Fruit fly (Drosophila melanogaster) whole organism, embryonic: Measurements from ENCODE around the gene Hr4.

ENCODE experiments used
- ATbp ChIP-seq: fragments of 200-800 bp; sonication (Bioruptor generic); optimal IDR thresholded peaks from 2 replicates; lab custom pipeline; 2017; ENCODE audit warnings: missing biosample characterization, mild to moderate bottlenecking, missing genetic modification characterization, missing genetic modification reagents
- CG10654 ChIP-seq: fragments of 200-800 bp; sonication (Bioruptor generic); optimal IDR thresholded peaks from 2 replicates; lab custom pipeline; 2016; ENCODE audit warnings: missing biosample characterization, missing genetic modification characterization
- CG10979 ChIP-seq: fragments of 200-800 bp; sonication (Bioruptor generic); optimal IDR thresholded peaks from 2 replicates; lab custom pipeline; 2018; ENCODE audit warnings: missing biosample characterization, mild to moderate bottlenecking, missing genetic modification characterization, moderate library complexity
- CG11560 ChIP-seq: fragments of 200-800 bp; sonication (Bioruptor generic); IDR thresholded peaks from 3 replicates; pipeline ENCODE4 v1.3.6; 2022; ENCODE audit warnings: missing biosample characterization, missing genetic modification characterization
- CG12219 ChIP-seq: fragments of 200-800 bp; sonication (Bioruptor generic); optimal IDR thresholded peaks from 3 replicates; lab custom pipeline; 2018; ENCODE audit warnings: missing biosample characterization, mild to moderate bottlenecking, missing genetic modification characterization
- CG15011 ChIP-seq: fragments of 200-800 bp; sonication (Bioruptor generic); optimal IDR thresholded peaks from 3 replicates; lab custom pipeline; 2018; ENCODE audit warnings: missing biosample characterization, mild to moderate bottlenecking, missing genetic modification characterization
- CG1529 ChIP-seq: fragments of 200-800 bp; sonication (Bioruptor generic); optimal IDR thresholded peaks from 3 replicates; lab custom pipeline; 2018; ENCODE audit warnings: missing biosample characterization, missing genetic modification characterization
- CG16815 ChIP-seq: fragments of 200-800 bp; sonication (Bioruptor generic); optimal IDR thresholded peaks from 3 replicates; lab custom pipeline; 2017; ENCODE audit warnings: missing biosample characterization, mild to moderate bottlenecking, missing genetic modification characterization
- CG17186 ChIP-seq: fragments of 200-800 bp; sonication (Bioruptor generic); optimal IDR thresholded peaks from 3 replicates; lab custom pipeline; 2017; ENCODE audit warnings: missing biosample characterization, missing genetic modification reagents, missing genetic modification characterization
- CG1832 ChIP-seq: fragments of 200-800 bp; sonication (Bioruptor generic); optimal IDR thresholded peaks from 2 replicates; lab custom pipeline; 2017; ENCODE audit warnings: missing biosample characterization, mild to moderate bottlenecking, missing genetic modification characterization, inconsistent platforms
- CG31224 ChIP-seq: fragments of 200-800 bp; sonication (Bioruptor generic); IDR thresholded peaks from 2 replicates; pipeline ENCODE4 v1.3.6; 2022; ENCODE audit warnings: missing biosample characterization, missing genetic modification characterization
- CG31365 ChIP-seq: fragments of 200-800 bp; sonication (Bioruptor generic); optimal IDR thresholded peaks from 2 replicates; lab custom pipeline; 2018; ENCODE audit warnings: missing biosample characterization, mild to moderate bottlenecking, missing genetic modification characterization
- CG31441 ChIP-seq: fragments of 200-800 bp; sonication (Bioruptor generic); IDR thresholded peaks from 2 replicates; pipeline ENCODE4 v1.3.6; 2022; ENCODE audit warnings: missing biosample characterization, missing genetic modification characterization
- CG32767 ChIP-seq: fragments of 200-800 bp; sonication (Bioruptor generic); IDR thresholded peaks from 2 replicates; pipeline ENCODE4 v1.3.6; 2022; ENCODE audit warnings: missing biosample characterization, missing genetic modification characterization
- CG5953 ChIP-seq: fragments of 200-800 bp; sonication (Bioruptor generic); IDR thresholded peaks from 2 replicates; pipeline ENCODE4 v1.3.6; 2022; ENCODE audit warnings: missing biosample characterization, missing genetic modification characterization
- CG6254 ChIP-seq: fragments of 200-800 bp; sonication (Bioruptor generic); optimal IDR thresholded peaks from 3 replicates; lab custom pipeline; 2017; ENCODE audit warnings: mild to moderate bottlenecking, missing biosample characterization, missing genetic modification reagents, missing genetic modification characterization
- CG6272 ChIP-seq: fragments of 200-800 bp; sonication (Bioruptor generic); IDR thresholded peaks from 2 replicates; pipeline ENCODE4 v1.3.6; 2022; ENCODE audit warnings: missing biosample characterization, missing genetic modification characterization
- CG6654 ChIP-seq: fragments of 200-800 bp; sonication (Bioruptor generic); optimal IDR thresholded peaks from 2 replicates; lab custom pipeline; 2017; ENCODE audit warnings: missing biosample characterization, mild to moderate bottlenecking, missing genetic modification characterization
- CG7372 ChIP-seq: fragments of 200-800 bp; sonication (Bioruptor generic); IDR thresholded peaks from 2 replicates; pipeline ENCODE4 v1.3.6; 2022; ENCODE audit warnings: missing biosample characterization, missing genetic modification characterization
- CG8944 ChIP-seq: fragments of 200-800 bp; sonication (Bioruptor generic); optimal IDR thresholded peaks from 3 replicates; lab custom pipeline; 2016; ENCODE audit warnings: missing biosample characterization, missing genetic modification characterization
- CG9797 ChIP-seq: fragments of 200-800 bp; sonication (Bioruptor generic); optimal IDR thresholded peaks from 3 replicates; lab custom pipeline; 2018; ENCODE audit warnings: missing biosample characterization, mild to moderate bottlenecking, missing genetic modification characterization
- Dp ChIP-seq: fragments of 200-800 bp; sonication (Bioruptor generic); optimal IDR thresholded peaks from 2 replicates; lab custom pipeline; 2018; ENCODE audit warnings: missing biosample characterization, mild to moderate bottlenecking, missing genetic modification characterization, moderate library complexity
- Fer1 ChIP-seq: fragments of 200-800 bp; sonication (Bioruptor generic); optimal IDR thresholded peaks from 2 replicates; lab custom pipeline; 2017; ENCODE audit warnings: missing biosample characterization, mild to moderate bottlenecking, missing genetic modification characterization
- Hr3 ChIP-seq: fragments of 200-800 bp; sonication (Bioruptor generic); optimal IDR thresholded peaks from 3 replicates; lab custom pipeline; 2016; ENCODE audit warnings: missing biosample characterization, missing genetic modification characterization
- Lim3 ChIP-seq: fragments of 200-800 bp; sonication (Bioruptor generic); IDR thresholded peaks from 2 replicates; pipeline ENCODE4 v1.3.6; 2022; ENCODE audit warnings: missing biosample characterization, missing genetic modification characterization
- Max ChIP-seq: fragments of 200-800 bp; sonication (Bioruptor generic); optimal IDR thresholded peaks from 2 replicates; lab custom pipeline; 2016; ENCODE audit warnings: missing biosample characterization, mild to moderate bottlenecking, missing genetic modification characterization
- PHDP ChIP-seq: fragments of 200-800 bp; sonication (Bioruptor generic); optimal IDR thresholded peaks from 3 replicates; lab custom pipeline; 2018; ENCODE audit warnings: missing biosample characterization, mild to moderate bottlenecking, missing genetic modification characterization, moderate library complexity
- Sox102F ChIP-seq: fragments of 200-800 bp; sonication (Bioruptor generic); optimal IDR thresholded peaks from 2 replicates; lab custom pipeline; 2018; ENCODE audit warnings: missing biosample characterization, mild to moderate bottlenecking, missing genetic modification characterization, moderate library complexity
- Sry-β ChIP-seq: fragments of 200-800 bp; sonication (Bioruptor generic); optimal IDR thresholded peaks from 2 replicates; lab custom pipeline; 2018; ENCODE audit warnings: missing biosample characterization, mild to moderate bottlenecking, missing genetic modification characterization, moderate library complexity
- amos ChIP-seq: fragments of 200-800 bp; sonication (Bioruptor generic); IDR thresholded peaks from 2 replicates; pipeline ENCODE4 v1.3.6; 2022; ENCODE audit warnings: missing biosample characterization, missing genetic modification characterization; ENCODE audit not compliant: partially characterized antibody
- cato ChIP-seq: fragments of 200-800 bp; sonication (Bioruptor generic); optimal IDR thresholded peaks from 2 replicates; lab custom pipeline; 2016; ENCODE audit warnings: missing biosample characterization, missing genetic modification characterization, borderline replicate concordance
- chm ChIP-seq: fragments of 200-800 bp; sonication (Bioruptor generic); IDR thresholded peaks from 2 replicates; pipeline ENCODE4 v1.3.6; 2022; ENCODE audit warnings: missing biosample characterization, missing genetic modification characterization
- dan ChIP-seq: fragments of 200-800 bp; sonication (Bioruptor generic); IDR thresholded peaks from 2 replicates; pipeline ENCODE4 v1.3.6; 2022; ENCODE audit warnings: missing biosample characterization, missing genetic modification characterization
- eve ChIP-seq, 2 experiments: fragments of >200 bp; optimal IDR thresholded peaks; 2 replicates each; lab custom pipeline; 2017; ENCODE audit warnings: missing biosample characterization in 2 of 2, missing genetic modification characterization in 2 of 2
- fu2 ChIP-seq: fragments of 200-800 bp; sonication (Bioruptor generic); optimal IDR thresholded peaks from 2 replicates; lab custom pipeline; 2016; ENCODE audit warnings: missing biosample characterization, missing genetic modification characterization
- gem ChIP-seq: fragments of 200-800 bp; sonication (Bioruptor generic); optimal IDR thresholded peaks from 2 replicates; lab custom pipeline; 2019; ENCODE audit warnings: missing biosample characterization, mild to moderate bottlenecking, missing genetic modification characterization, moderate library complexity
- h ChIP-seq: fragments of >200 bp; optimal IDR thresholded peaks from 2 replicates; lab custom pipeline; 2017
- hth ChIP-seq: fragments of >200 bp; optimal IDR thresholded peaks from 2 replicates; lab custom pipeline; 2017; ENCODE audit warnings: inconsistent platforms
- jumu ChIP-seq: fragments of 200-800 bp; sonication (Bioruptor generic); optimal IDR thresholded peaks from 3 replicates; lab custom pipeline; 2016; ENCODE audit warnings: missing biosample characterization, missing genetic modification characterization
- kni ChIP-seq: fragments of 200-800 bp; sonication (Bioruptor generic); optimal IDR thresholded peaks from 3 replicates; lab custom pipeline; 2017; ENCODE audit warnings: mild to moderate bottlenecking, missing biosample characterization, missing genetic modification reagents, missing genetic modification characterization
- nerfin-1 ChIP-seq: fragments of 200-800 bp; sonication (Bioruptor generic); optimal IDR thresholded peaks from 3 replicates; lab custom pipeline; 2019; ENCODE audit warnings: missing biosample characterization, mild to moderate bottlenecking, missing genetic modification characterization, moderate library complexity
- nerfin-2 ChIP-seq: fragments of 200-800 bp; sonication (Bioruptor generic); IDR thresholded peaks from 2 replicates; pipeline ENCODE4 v1.3.6; 2022; ENCODE audit warnings: missing biosample characterization, missing genetic modification characterization; ENCODE audit not compliant: partially characterized antibody
- odd ChIP-seq: fragments of 200-800 bp; sonication (Bioruptor generic); optimal IDR thresholded peaks from 2 replicates; lab custom pipeline; 2017; ENCODE audit warnings: missing biosample characterization, mild to moderate bottlenecking, missing genetic modification characterization
- pfk ChIP-seq: fragments of 200-800 bp; sonication (Bioruptor generic); optimal IDR thresholded peaks from 2 replicates; lab custom pipeline; 2018; ENCODE audit warnings: missing biosample characterization, mild to moderate bottlenecking, missing genetic modification characterization, moderate library complexity
- salm ChIP-seq: fragments of 200-800 bp; sonication (Bioruptor generic); optimal IDR thresholded peaks from 2 replicates; lab custom pipeline; 2018; ENCODE audit warnings: missing biosample characterization, mild to moderate bottlenecking, missing genetic modification characterization
- sens ChIP-seq: fragments of 200-800 bp; sonication (Bioruptor generic); peaks from one replicate; lab custom pipeline; 2016; ENCODE audit warnings: missing biosample characterization, missing genetic modification characterization
- sens-2 ChIP-seq: fragments of 200-800 bp; sonication (Bioruptor generic); IDR thresholded peaks from 2 replicates; pipeline ENCODE4 v1.3.6; 2022; ENCODE audit warnings: missing biosample characterization, missing genetic modification characterization
- tap ChIP-seq: fragments of 200-800 bp; optimal IDR thresholded peaks from 3 replicates; lab custom pipeline; 2019; ENCODE audit warnings: missing biosample characterization, mild to moderate bottlenecking, missing genetic modification characterization, moderate library complexity
- trem ChIP-seq: fragments of 200-800 bp; optimal IDR thresholded peaks from 3 replicates; lab custom pipeline; 2019; ENCODE audit warnings: missing biosample characterization, mild to moderate bottlenecking, missing genetic modification characterization, moderate library complexity
- trh ChIP-seq: fragments of 200-800 bp; sonication (Bioruptor generic); optimal IDR thresholded peaks from 2 replicates; lab custom pipeline; 2016; ENCODE audit warnings: missing biosample characterization, missing genetic modification characterization
- tup ChIP-seq: fragments of 200-800 bp; sonication (Bioruptor generic); optimal IDR thresholded peaks from 2 replicates; lab custom pipeline; 2016; ENCODE audit warnings: missing biosample characterization, mild to moderate bottlenecking, missing genetic modification characterization, moderate library complexity

Hr4 gene

DNA sequence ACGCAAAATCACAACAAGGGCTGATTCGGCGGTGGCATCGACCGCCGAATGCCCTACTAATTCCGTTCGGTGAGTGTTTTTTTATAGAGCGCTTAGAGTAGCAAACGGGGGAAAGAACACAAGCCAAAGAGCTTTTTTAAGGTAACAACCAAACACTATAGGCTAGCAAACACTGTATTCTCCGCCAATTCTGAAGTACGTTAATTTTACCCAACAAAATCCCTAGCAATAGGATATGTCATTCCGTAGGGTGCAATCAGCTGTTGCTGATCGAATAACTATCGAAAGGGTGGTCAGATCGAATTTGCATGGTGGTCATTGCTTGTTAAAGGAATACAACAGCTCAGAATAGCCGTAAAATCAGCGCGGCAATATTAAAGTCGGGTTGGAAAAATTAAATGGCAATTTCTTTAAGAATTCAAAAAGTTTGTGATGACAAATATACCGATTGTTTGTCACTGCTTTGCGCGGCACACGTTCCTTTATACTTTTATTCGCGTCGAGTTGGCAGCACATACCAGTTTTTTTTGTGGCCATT, 33.9 kb upstream of the Hr4 start, which contains the start of gene mip130 (continued):
- TF ChIP-seq CG17186 (peak; percentile 7), kni (no peak), CG1832 (no peak), ATbp (GFP tag; lab: Kevin White, UChicago) (peak; percentile 53), Dp (GFP tag; lab: Kevin White, UChicago) (peak; percentile 33), CG10654 (GFP tag; lab: Kevin White, UChicago) (peak; percentile 9), CG6654 (GFP tag; lab: Kevin White, UChicago) (no peak), amos (GFP tag; lab: Robert Waterston, UW) (peak; percentile 66), sens (peak; percentile 88), trem (tag; lab: Kevin White, UChicago) (peak; percentile 98), nerfin-1 (tag; lab: Kevin White, UChicago) (no peak), CG8944 (GFP tag; lab: Kevin White, UChicago) (no peak), odd (no peak), CG6272 (GFP tag; lab: Robert Waterston, UW) (no peak), CG15011 (GFP tag; lab: Kevin White, UChicago) (no peak), h (lab: Kevin White, UChicago) (no peak), CG10979 (tag; lab: Kevin White, UChicago) (peak; percentile 36), eve (GFP tag; optimal IDR thresholded peaks at IDR 0.05; lab: Kevin White, UChicago) (no peak), CG12219 (GFP tag; lab: Kevin White, UChicago) (peak; percentile 41), Lim3 (GFP tag; lab: Robert Waterston, UW) (no peak), CG9797 (no peak), CG6254 (GFP tag; lab: Kevin White, UChicago) (no peak), Sry-β (GFP tag; lab: Kevin White, UChicago) (no peak), cato (no peak), pfk (no peak), tup (GFP tag; lab: Kevin White, UChicago) (no peak), jumu (GFP tag; lab: Kevin White, UChicago) (peak; percentile 61), chm (GFP tag; lab: Robert Waterston, UW) (no peak), CG7372 (0 out of 2 replicates have a peak, but pooled peaks have one; percentile 30), CG31365 (tag; lab: Kevin White, UChicago) (no peak), CG16815 (no peak), Fer1 (peak; percentile 63), CG11560 (tag; lab: Robert Waterston, UW) (peak; percentile 72), PHDP (tag; lab: Kevin White, UChicago) (peak; percentile 41), trh (GFP tag; lab: Kevin White, UChicago) (no peak), hth (lab: Kevin White, UChicago) (no peak), CG31441 (GFP tag; lab: Robert Waterston, UW) (peak; percentile 44; the same call in 1 of the 2 replicates), Max (GFP tag; lab: Kevin White, UChicago) (peak; percentile 46), nerfin-2 (GFP tag; lab: Robert Waterston, UW) (no peak), Sox102F (GFP tag; lab: Kevin White, UChicago) (no peak), gem (tag; lab: Kevin White, UChicago) (no peak), CG31224 (no peak), dan (no peak), fu2 (GFP tag; lab: Kevin White, UChicago) (no peak), CG5953 (GFP tag; lab: Robert Waterston, UW) (no peak), CG1529 (GFP tag; lab: Kevin White, UChicago) (no peak), tap (tag; lab: Kevin White, UChicago) (no peak), CG32767 (GFP tag; lab: Robert Waterston, UW) (0 out of 2 replicates have a peak, but pooled peaks have one; percentile 36), salm (tag; lab: Kevin White, UChicago) (no peak), sens-2 (GFP tag; lab: Robert Waterston, UW) (no peak), Hr3 (GFP tag; lab: Kevin White, UChicago) (peak; percentile 52)
